Worm (Caenorhabditis elegans) whole organism, L2 larva: Measurements from ENCODE around the gene cebp-1.
A peak's percentile ranks its signal among the peaks of the same experiment; 100 is the strongest.

Experiments used
- ama-1 ChIP-seq: fragments of 150-350 bp; optimal IDR thresholded peaks from 2 replicates; lab custom pipeline; 2018; ENCODE audit warnings: inconsistent platforms
- nhr-6 ChIP-seq: fragments of 150-350 bp; optimal IDR thresholded peaks from 2 replicates; lab custom pipeline; 2014; ENCODE audit warnings: missing biosample characterization, missing genetic modification characterization
- sem-4 ChIP-seq: fragments of 150-350 bp; optimal IDR thresholded peaks from 2 replicates; lab custom pipeline; 2014; ENCODE audit warnings: missing biosample characterization, missing genetic modification reagents, missing genetic modification characterization
- ztf-11 ChIP-seq: sonication (generic microtip); optimal IDR thresholded peaks from 2 replicates; lab custom pipeline; 2017; ENCODE audit warnings: missing biosample characterization, missing genetic modification characterization

DNA sequence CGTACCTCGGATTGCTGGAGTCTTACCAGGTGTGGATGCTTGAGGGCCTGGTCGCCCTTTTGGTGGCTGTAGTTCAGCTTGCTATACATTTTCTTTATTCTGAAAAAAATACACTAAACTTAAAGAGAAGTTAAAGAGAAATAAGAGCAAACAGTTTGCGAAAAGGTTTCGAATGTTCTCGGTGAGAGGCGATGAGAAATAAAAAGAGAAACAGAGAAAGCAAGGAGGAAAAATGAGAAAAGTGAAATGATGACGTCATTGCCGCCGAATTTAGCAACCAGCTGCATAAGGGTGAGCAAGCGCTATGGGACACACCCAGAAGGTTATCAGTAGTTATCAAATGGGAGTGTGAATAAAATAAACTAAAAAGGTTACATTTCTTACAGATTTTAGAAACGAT, at the start of gene cebp-1:
- TF ChIP-seq ama-1 (peak; percentile 30), nhr-6 (tag; lab: Kevin White, UChicago) (no peak), sem-4 (tag; lab: Kevin White, UChicago) (no peak), ztf-11 (no peak)
